Fruit fly (Drosophila melanogaster): ENCODE results near the gene CG7950.

The CG7950 gene

DNA sequence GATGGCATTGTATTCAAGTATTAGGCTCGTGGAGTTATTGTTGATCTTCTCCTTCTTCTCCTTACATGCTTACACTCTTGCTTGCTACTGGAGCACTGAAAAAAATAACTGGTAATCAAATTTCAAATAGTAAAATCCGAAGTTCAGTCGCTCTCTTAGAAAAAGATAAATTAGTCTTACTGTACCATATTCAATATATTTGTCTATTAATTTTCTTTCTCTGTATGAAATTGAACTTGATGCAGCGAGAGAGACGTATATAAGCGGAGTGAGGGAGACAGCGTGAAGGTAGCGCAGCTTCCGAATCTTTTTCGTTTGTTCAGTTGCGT lies 4.5 kb downstream of the CG7950 start (continued):
- TF ChIP-seq ewg (GFP tag; optimal IDR thresholded peaks at IDR 0.05): peak; percentile 64
- TF ChIP-seq ind (GFP tag; optimal IDR thresholded peaks at IDR 0.05): peak; percentile 93
- peak; percentile 84 for TF ChIP-seq fd64A (GFP tag; optimal IDR thresholded peaks at IDR 0.05)
- no peak for TF ChIP-seq CG14860 (GFP tag; IDR thresholded peaks at IDR 0.05; ENCODE audit: partially characterized antibody)
- peak; percentile 70 for TF ChIP-seq CoRest (tag; optimal IDR thresholded peaks at IDR 0.05)
- TF ChIP-seq CG15696 (tag; optimal IDR thresholded peaks at IDR 0.05): peak; percentile 43
- TF ChIP-seq hb (GFP tag; IDR thresholded peaks at IDR 0.05; ENCODE audit: partially characterized antibody): no peak
- TF ChIP-seq fd3F (GFP tag; optimal IDR thresholded peaks at IDR 0.05): peak; percentile 52
- TF ChIP-seq CG7271 (tag; optimal IDR thresholded peaks at IDR 0.05): peak; percentile 41
- TF ChIP-seq Camta (GFP tag; optimal IDR thresholded peaks at IDR 0.05): peak; percentile 90
- TF ChIP-seq Rx (GFP tag; IDR thresholded peaks at IDR 0.05): peak; percentile 91
- peak; percentile 97 for TF ChIP-seq Med (GFP tag)
- peak; percentile 80 for TF ChIP-seq CG12391 (tag; optimal IDR thresholded peaks at IDR 0.05)
- peak; percentile 78 for TF ChIP-seq CG10959 (GFP tag; IDR thresholded peaks at IDR 0.05)
- no peak for TF ChIP-seq CG16813 (GFP tag; IDR thresholded peaks at IDR 0.05; ENCODE audit: partially characterized antibody)
- peak; percentile 74 for TF ChIP-seq NFAT (GFP tag; IDR thresholded peaks at IDR 0.05)
- TF ChIP-seq tap (tag; optimal IDR thresholded peaks at IDR 0.05): peak; percentile 96
- peak; percentile 78 for TF ChIP-seq dimm (GFP tag; IDR thresholded peaks at IDR 0.05)
- TF ChIP-seq ro (GFP tag; IDR thresholded peaks at IDR 0.05): peak; percentile 38; the same call in 1 of the 2 replicates
- TF ChIP-seq pzg (GFP tag; optimal IDR thresholded peaks at IDR 0.05): no peak
- peak; percentile 87 for TF ChIP-seq CG30403 (GFP tag; optimal IDR thresholded peaks at IDR 0.05)
- peak; percentile 75 for TF ChIP-seq klu (GFP tag; IDR thresholded peaks at IDR 0.05)
- peak; percentile 64 for TF ChIP-seq Chrac-16 (GFP tag; optimal IDR thresholded peaks at IDR 0.05)
- no peak for TF ChIP-seq bbx (GFP tag; IDR thresholded peaks at IDR 0.05; ENCODE audit: partially characterized antibody)
- TF ChIP-seq Spps (tag; optimal IDR thresholded peaks at IDR 0.05): peak; percentile 82
- peak; percentile 94 for TF ChIP-seq Ets65A (GFP tag)
- TF ChIP-seq z (GFP tag; IDR thresholded peaks at IDR 0.05): peak; percentile 56; the same call in 1 of the 3 replicates
- TF ChIP-seq sqz (GFP tag; optimal IDR thresholded peaks at IDR 0.05): peak; percentile 75
- TF ChIP-seq Oaz (GFP tag; IDR thresholded peaks at IDR 0.05): peak; percentile 84
- TF ChIP-seq CG30431 (GFP tag; optimal IDR thresholded peaks at IDR 0.05): peak; percentile 42
- peak; percentile 77 to 90 for TF ChIP-seq dpn (GFP tag; optimal IDR thresholded peaks at IDR 0.05)
- no peak for TF ChIP-seq insv (GFP tag; optimal IDR thresholded peaks at IDR 0.05)
- peak; percentile 90 for TF ChIP-seq CG6689 (GFP tag; IDR thresholded peaks at IDR 0.05)
- peak; percentile 20 for TF ChIP-seq stwl (tag; optimal IDR thresholded peaks at IDR 0.05)
- TF ChIP-seq gcm2 (GFP tag; optimal IDR thresholded peaks at IDR 0.05): peak; percentile 19
- TF ChIP-seq exex (tag; optimal IDR thresholded peaks at IDR 0.05): peak; percentile 36
- no peak for TF ChIP-seq CkIIα-i1 (GFP tag; IDR thresholded peaks at IDR 0.05)
- TF ChIP-seq CG8944 (GFP tag; optimal IDR thresholded peaks at IDR 0.05): peak; percentile 89
- peak; percentile 66 for TF ChIP-seq Deaf1 (tag; optimal IDR thresholded peaks at IDR 0.05)
- TF ChIP-seq ken (GFP tag; IDR thresholded peaks at IDR 0.05): peak; percentile 93
- TF ChIP-seq zfh2 (GFP tag; optimal IDR thresholded peaks at IDR 0.05): peak; percentile 38
- TF ChIP-seq lmd (GFP tag; IDR thresholded peaks at IDR 0.05): peak; percentile 85
- peak; percentile 82 for TF ChIP-seq scrt (GFP tag; optimal IDR thresholded peaks at IDR 0.05)
- TF ChIP-seq kni (GFP tag; optimal IDR thresholded peaks at IDR 0.05): peak; percentile 49
- TF ChIP-seq Oli (tag; optimal IDR thresholded peaks at IDR 0.05): peak; percentile 73
- TF ChIP-seq kay (GFP tag; optimal IDR thresholded peaks at IDR 0.05): peak; percentile 32
- TF ChIP-seq CG4820 (GFP tag; optimal IDR thresholded peaks at IDR 0.05): peak; percentile 90
- TF ChIP-seq her (GFP tag; optimal IDR thresholded peaks at IDR 0.05): peak; percentile 78
- TF ChIP-seq vnd (GFP tag; IDR thresholded peaks at IDR 0.05; ENCODE audit: partially characterized antibody): no peak
- TF ChIP-seq en (GFP tag; optimal IDR thresholded peaks at IDR 0.05): peak; percentile 72
- TF ChIP-seq Hmx (GFP tag; optimal IDR thresholded peaks at IDR 0.05): peak; percentile 40
